Worm (Caenorhabditis elegans): Measurements from ENCODE around the gene pqn-36.

DNA sequence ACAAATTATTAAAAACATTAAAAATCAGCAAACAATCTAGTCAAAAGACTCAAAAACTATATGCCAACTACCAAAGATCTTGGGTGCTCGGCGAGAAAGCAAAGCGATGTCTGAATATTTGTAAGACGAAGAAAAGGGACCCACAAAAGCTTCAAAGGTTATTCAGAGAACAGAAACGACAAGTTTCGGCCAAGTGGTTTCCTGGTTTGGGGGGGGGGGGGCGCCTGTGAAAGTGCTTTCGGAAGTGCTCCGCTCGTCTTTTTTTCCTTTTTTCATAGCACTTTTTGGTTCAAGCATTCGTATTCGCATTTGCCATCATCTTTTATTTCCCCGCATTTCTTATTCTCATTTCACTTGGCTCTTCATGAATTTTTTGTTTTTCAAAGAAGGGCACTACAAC is 33.8 kb downstream of the pqn-36 start:
- TF ChIP-seq ama-1 (optimal IDR thresholded peaks at IDR 0.05) (no peak), tbx-37 (GFP tag; conservative IDR thresholded peaks at IDR 0.05) (no peak), tbx-11 (GFP tag; IDR thresholded peaks at IDR 0.05) (no peak), scrt-1 (GFP tag; IDR thresholded peaks at IDR 0.05) (no peak), hnd-1 (tag; optimal IDR thresholded peaks at IDR 0.05) (no peak), flt-1 (GFP tag; IDR thresholded peaks at IDR 0.05) (no peak), sea-1 (GFP tag; conservative IDR thresholded peaks at IDR 0.05) (no peak), aly-1 (tag; optimal IDR thresholded peaks at IDR 0.05) (no peak), hmg-4 (GFP tag; optimal IDR thresholded peaks at IDR 0.05) (no peak), B0310.2 (tag; optimal IDR thresholded peaks at IDR 0.05) (no peak), ceh-13 (GFP tag; optimal IDR thresholded peaks at IDR 0.05) (no peak), pes-1 (GFP tag; IDR thresholded peaks at IDR 0.05) (no peak)
